Worm (Caenorhabditis elegans) whole organism, dauer: ENCODE measurements around the gene str-13.

ENCODE experiments used
- unc-62 ChIP-seq: sonication (generic microtip); optimal IDR thresholded peaks from 2 replicates; lab custom pipeline; 2017; ENCODE audit warnings: missing biosample characterization, missing genetic modification reagents, missing genetic modification characterization

str-13 gene

DNA sequence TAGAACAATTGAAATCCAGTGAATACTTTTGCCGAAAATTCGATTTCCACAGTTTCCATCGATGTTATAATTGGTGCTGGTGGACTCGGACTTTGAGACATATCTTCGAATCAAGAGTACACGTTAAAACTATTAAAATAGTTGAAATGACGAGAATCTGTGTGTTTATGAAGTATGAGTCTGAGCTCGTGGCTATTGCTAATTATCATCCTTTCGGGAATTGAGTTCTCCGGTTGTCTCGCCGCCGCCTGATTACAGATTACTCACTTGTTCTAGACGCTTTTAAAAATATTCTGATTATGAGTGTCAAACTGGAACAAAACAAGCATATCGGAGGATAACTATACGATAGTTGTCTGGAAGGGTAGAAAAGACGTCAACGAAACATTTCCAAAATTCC, 11.2 kb upstream of the str-13 start, which contains the start of gene srg-56:
Gene srg-56 (minus strand): TSS at position 101 of the 400 bp plus-strand sequence.
- no peak for TF ChIP-seq unc-62

- no peak for TF ChIP-seq unc-62
Observed at ce11 chrV:2734360-2734759, 7.4 kb upstream of the str-13 start, which contains the start of gene srg-57. srg-57 (minus strand) TSS chrV:2734460.

- no peak for TF ChIP-seq unc-62
Observed at ce11 chrV:2730784-2731480, 3.9 kb upstream of the str-13 start, which contains the start of gene dod-3. dod-3 (minus strand) TSS chrV:2731098.

- TF ChIP-seq unc-62: no peak
Observed at ce11 chrV:2728236-2728635, 1.2 kb upstream of the str-13 start, which contains the start of gene str-33. str-33 (plus strand) TSS chrV:2728536.

- TF ChIP-seq unc-62: no peak
Observed at ce11 chrV:2725225-2725624, 1.8 kb downstream of the str-13 start, which contains the start of gene srg-59. srg-59 (minus strand) TSS chrV:2725325.

DNA sequence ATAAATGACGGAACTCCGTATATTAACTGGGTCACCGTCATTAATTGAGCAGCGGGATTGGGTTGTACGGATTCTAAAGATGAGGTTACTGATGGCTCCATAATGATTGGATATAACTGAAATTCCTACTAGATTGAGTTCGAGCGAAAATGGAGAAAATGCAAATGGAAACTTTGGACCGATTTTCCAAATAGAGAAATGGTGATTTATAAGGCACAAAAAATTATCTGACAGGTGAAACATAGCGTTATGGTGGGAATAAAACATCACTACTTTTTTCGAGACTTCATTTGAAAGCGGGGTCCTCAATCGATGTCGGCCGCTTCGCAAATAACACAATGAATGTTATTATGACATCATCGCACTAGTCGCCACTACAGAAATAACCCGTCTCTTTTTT, 4.4 kb downstream of the str-13 start, which contains the start of gene srg-60:
Gene srg-60 (minus strand): TSS at position 101 of the 400 bp plus-strand sequence.
- TF ChIP-seq unc-62: no peak

ce11 chrV:2720763-2721162, 6.2 kb downstream of the str-13 start, which contains the start of gene srt-27:
srt-27 (minus strand) TSS chrV:2720863.
- TF ChIP-seq unc-62: no peak

- no peak for TF ChIP-seq unc-62
Observed at ce11 chrV:2718688-2719185, 8.3 kb downstream of the str-13 start, which contains the start of gene srt-29. srt-29 (minus strand) TSS chrV:2719135.

DNA sequence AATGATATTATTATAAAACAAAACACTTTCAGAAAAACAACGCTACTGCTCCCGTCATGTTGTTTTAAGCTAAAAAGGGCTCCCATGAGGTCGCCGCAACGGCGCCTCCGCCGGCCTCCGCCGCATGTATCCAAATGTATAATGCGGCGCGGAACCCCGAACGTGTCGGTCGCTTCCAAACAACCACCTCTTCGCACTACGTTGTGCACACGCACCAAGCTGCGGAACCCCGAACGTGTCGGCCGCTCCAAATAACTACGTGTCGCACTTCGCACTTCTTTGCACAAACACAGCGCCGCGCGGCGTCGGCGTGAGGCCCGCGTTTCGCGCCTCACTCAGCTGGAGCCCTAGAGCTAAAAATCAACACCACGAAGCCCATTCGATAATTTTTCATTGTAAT, 10.1 kb downstream of the str-13 start:
- TF ChIP-seq unc-62: no peak

DNA sequence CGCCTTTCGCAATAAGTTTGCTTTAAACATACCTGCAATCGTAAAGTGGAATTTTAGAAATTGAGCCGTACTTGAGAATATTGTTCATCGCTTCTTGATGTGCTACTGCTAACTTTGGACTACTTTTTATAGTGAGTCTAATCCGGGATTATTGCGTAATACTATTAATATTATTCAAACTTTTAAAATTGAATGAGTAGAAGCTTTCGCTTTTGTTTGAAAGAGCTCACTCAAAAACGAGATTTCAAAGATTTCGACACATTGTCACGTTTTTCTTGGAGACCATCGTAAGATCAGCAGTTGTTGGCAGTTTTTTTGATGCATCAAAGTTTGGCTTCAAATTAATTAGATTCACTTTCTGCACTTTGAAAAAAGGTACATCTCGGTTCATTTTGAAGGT, 13.5 kb downstream of the str-13 start, which contains the start of gene srt-28:
Gene srt-28 (minus strand): TSS at position 101 of the 400 bp plus-strand sequence.
- TF ChIP-seq unc-62: no peak

ce11 chrV:2711429-2711828, 15.6 kb downstream of the str-13 start, which contains the start of gene C24B9.3:
C24B9.3 (minus strand) TSS chrV:2711599.
- TF ChIP-seq unc-62: no peak

DNA sequence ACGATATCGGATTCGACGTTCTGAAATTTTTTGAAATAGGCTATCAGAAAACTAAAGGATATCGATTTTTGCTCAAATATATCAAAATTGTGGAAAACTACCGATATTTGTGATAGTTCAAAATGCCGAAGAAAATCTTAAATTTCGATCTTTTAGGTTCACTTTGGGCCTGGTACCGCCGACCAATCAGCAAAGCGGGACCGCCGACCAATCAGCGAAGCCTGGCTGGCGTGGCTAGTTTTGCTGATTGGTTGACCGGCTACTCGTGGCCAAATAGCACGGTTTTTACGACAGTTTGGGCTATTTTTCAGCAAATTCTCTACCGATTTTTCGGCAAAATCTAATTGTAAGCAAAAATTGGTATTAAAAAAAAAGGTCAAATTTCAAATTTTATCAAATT, 16.8 kb downstream of the str-13 start:
- TF ChIP-seq unc-62: no peak

- TF ChIP-seq unc-62: no peak
Observed at ce11 chrV:2706379-2706778, 20.6 kb downstream of the str-13 start.

- TF ChIP-seq unc-62: no peak
Observed at ce11 chrV:2703299-2703698, 23.7 kb downstream of the str-13 start.

DNA sequence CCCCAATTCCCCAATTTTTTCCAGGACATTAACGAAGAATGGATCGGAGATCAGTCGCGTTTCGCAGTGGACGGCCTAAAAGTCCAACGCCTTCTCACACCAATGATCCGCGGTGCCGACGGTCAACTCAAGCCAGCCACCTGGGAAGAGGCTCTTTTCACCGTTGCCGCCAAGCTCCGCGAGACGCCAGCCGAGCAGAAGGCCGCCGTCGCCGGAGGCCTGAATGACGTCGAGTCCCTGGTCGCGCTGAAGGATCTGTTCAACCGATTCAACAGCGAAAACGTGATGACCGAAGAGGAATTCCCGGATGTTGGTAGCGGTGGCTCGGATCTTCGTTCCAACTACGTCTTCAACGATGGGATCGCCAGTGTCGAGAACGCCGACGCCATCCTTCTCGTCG, 24.1 kb downstream of the str-13 start:
- no peak for TF ChIP-seq unc-62

- no peak for TF ChIP-seq unc-62
Observed at ce11 chrV:2698826-2699225, 28.2 kb downstream of the str-13 start, which contains the start of gene nuo-5. nuo-5 (plus strand) TSS chrV:2698972.

DNA sequence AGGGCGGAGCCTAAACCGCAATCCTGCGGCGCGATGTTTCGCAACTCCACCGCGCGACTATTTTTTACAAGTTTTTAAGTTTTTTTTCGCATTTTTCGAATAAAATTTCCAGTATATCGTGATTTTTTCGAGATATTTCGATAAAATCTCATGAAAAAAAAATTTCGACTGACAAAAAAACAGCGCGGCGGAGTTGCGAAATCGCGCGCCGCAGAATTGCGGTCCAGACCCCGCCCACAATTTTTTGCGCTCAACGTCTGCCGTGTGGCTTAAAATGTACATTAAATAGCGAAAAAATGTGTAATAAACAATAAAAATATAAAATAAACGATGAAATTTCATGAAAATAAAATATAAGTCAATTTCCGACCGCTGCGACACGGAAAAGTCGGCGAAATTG, 29.3 kb downstream of the str-13 start:
- TF ChIP-seq unc-62: no peak

DNA sequence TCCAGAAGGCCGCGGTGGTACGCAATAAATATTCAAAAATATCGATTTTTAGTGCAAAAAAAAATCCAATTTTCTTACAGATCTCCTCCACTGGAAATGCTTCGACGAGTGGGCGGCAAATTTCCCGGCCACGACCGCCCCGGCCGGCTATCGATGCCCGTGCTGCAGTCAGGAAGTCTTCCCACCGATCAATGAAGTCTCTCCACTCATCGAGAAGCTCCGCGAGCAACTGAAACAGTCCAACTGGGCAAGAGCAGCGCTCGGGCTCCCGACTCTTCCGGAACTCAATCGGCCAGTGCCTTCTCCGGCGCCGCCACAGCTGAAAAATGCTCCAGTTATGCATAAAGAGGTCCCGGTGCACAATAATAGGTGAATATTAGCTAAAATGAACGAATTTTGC, 31.1 kb downstream of the str-13 start, which contains the start of gene Y45G12B.3:
Gene Y45G12B.3 (minus strand): TSS at position 320 of the 400 bp plus-strand sequence.
- no peak for TF ChIP-seq unc-62
